Worm (Caenorhabditis elegans) whole organism, L2 larva: ENCODE data around the gene C16A11.2.
"Not testable (repeated sequence)": the region's sequence is repeated elsewhere in the genome, so short reads cannot be mapped to it uniquely, and the experiment has no call there.

Source experiments
- alr-1 ChIP-seq: fragments of 150-350 bp; optimal IDR thresholded peaks from 2 replicates; lab custom pipeline; 2014; ENCODE audit warnings: missing biosample characterization, missing genetic modification characterization
- egl-27 ChIP-seq: sonication (generic microtip); optimal IDR thresholded peaks from 3 replicates; lab custom pipeline; 2017; ENCODE audit warnings: missing biosample characterization, missing genetic modification reagents, missing genetic modification characterization
- lin-11 ChIP-seq: fragments of 150-350 bp; sonication (generic microtip); optimal IDR thresholded peaks from 2 replicates; lab custom pipeline; 2014; ENCODE audit warnings: missing biosample characterization, missing genetic modification characterization, inconsistent platforms, mixed read lengths
- lin-13 ChIP-seq: fragments of 150-350 bp; optimal IDR thresholded peaks from 2 replicates; lab custom pipeline; 2014; ENCODE audit warnings: missing biosample characterization, missing genetic modification reagents, missing genetic modification characterization
- lin-39 ChIP-seq: fragments of 150-350 bp; optimal IDR thresholded peaks from 2 replicates; lab custom pipeline; 2014; ENCODE audit warnings: missing biosample characterization, missing genetic modification reagents, missing genetic modification characterization
- nhr-10 ChIP-seq: sonication (generic microtip); optimal IDR thresholded peaks from 2 replicates; lab custom pipeline; 2017; ENCODE audit warnings: missing biosample characterization, missing genetic modification characterization
- nhr-11 ChIP-seq: fragments of 150-350 bp; optimal IDR thresholded peaks from 2 replicates; lab custom pipeline; 2014; ENCODE audit warnings: missing biosample characterization, missing genetic modification characterization
- nhr-21 ChIP-seq: fragments of 150-350 bp; optimal IDR thresholded peaks from 2 replicates; lab custom pipeline; 2014; ENCODE audit warnings: missing biosample characterization, missing genetic modification characterization
- nhr-77 ChIP-seq: fragments of 150-350 bp; optimal IDR thresholded peaks from 2 replicates; lab custom pipeline; 2014; ENCODE audit warnings: missing biosample characterization, missing genetic modification characterization
- snpc-4 ChIP-seq: fragments of 150-350 bp; optimal IDR thresholded peaks from 2 replicates; lab custom pipeline; 2014; ENCODE audit warnings: missing biosample characterization, missing genetic modification characterization
- unc-39 ChIP-seq: fragments of 150-350 bp; optimal IDR thresholded peaks from 2 replicates; lab custom pipeline; 2014; ENCODE audit warnings: missing biosample characterization, missing genetic modification characterization
- unc-62 ChIP-seq: fragments of 150-350 bp; optimal IDR thresholded peaks from 2 replicates; lab custom pipeline; 2014; ENCODE audit warnings: missing biosample characterization, missing genetic modification reagents, missing genetic modification characterization
- ztf-11 ChIP-seq: sonication (generic microtip); optimal IDR thresholded peaks from 2 replicates; lab custom pipeline; 2017; ENCODE audit warnings: missing biosample characterization, missing genetic modification characterization

- not testable (repeated sequence) for TF ChIP-seq nhr-21 (tag; lab: Kevin White, UChicago); lin-13 (GFP tag; lab: Kevin White, UChicago); alr-1 (tag; lab: Kevin White, UChicago); unc-62; unc-39 (tag; lab: Kevin White, UChicago); nhr-77 (tag; lab: Kevin White, UChicago); snpc-4 (tag; lab: Kevin White, UChicago); nhr-11 (tag; lab: Kevin White, UChicago); nhr-10 (tag; lab: Kevin White, UChicago); lin-39 (tag; lab: Kevin White, UChicago); lin-11 (tag; lab: Kevin White, UChicago); egl-27; ztf-11 (tag; lab: Kevin White, UChicago)
Measured at ce11 chrII:4202633-4203032, 35.4 kb upstream of the C16A11.2 start.
